Fruit fly (Drosophila melanogaster) whole organism, embryonic: ENCODE results near the gene OS9.

ENCODE experiments used
- Ada2b ChIP-seq: fragments of 200-800 bp; sonication (Bioruptor generic); IDR thresholded peaks from 2 replicates; pipeline ENCODE4 v1.3.6; 2022; ENCODE audit warnings: missing biosample characterization, missing genetic modification characterization
- Antp ChIP-seq: fragments of 200-800 bp; sonication (Bioruptor generic); optimal IDR thresholded peaks from 3 replicates; lab custom pipeline; 2016; ENCODE audit warnings: missing biosample characterization, missing genetic modification characterization
- Bteb2 ChIP-seq: fragments of 200-800 bp; sonication (Bioruptor generic); optimal IDR thresholded peaks from 2 replicates; lab custom pipeline; 2016; ENCODE audit warnings: missing biosample characterization, missing genetic modification characterization
- C15 ChIP-seq: fragments of 200-800 bp; sonication (Bioruptor generic); IDR thresholded peaks from 3 replicates; pipeline ENCODE4 v1.3.6; 2022; ENCODE audit warnings: missing biosample characterization, missing genetic modification characterization
- CG10431 ChIP-seq: fragments of 200-800 bp; sonication (Bioruptor generic); optimal IDR thresholded peaks from 3 replicates; lab custom pipeline; 2018; ENCODE audit warnings: missing biosample characterization, mild to moderate bottlenecking, missing genetic modification characterization
- CG10654 ChIP-seq: fragments of 200-800 bp; sonication (Bioruptor generic); optimal IDR thresholded peaks from 2 replicates; lab custom pipeline; 2016; ENCODE audit warnings: missing biosample characterization, missing genetic modification characterization
- CG11504 ChIP-seq: fragments of 200-800 bp; sonication (Bioruptor generic); optimal IDR thresholded peaks from 3 replicates; lab custom pipeline; 2019; ENCODE audit warnings: missing biosample characterization, mild to moderate bottlenecking, missing genetic modification characterization, moderate library complexity
- CG12104 ChIP-seq: fragments of 200-800 bp; sonication (Bioruptor generic); optimal IDR thresholded peaks from 3 replicates; lab custom pipeline; 2016; ENCODE audit warnings: missing biosample characterization, missing genetic modification characterization
- CG14710 ChIP-seq: fragments of 200-800 bp; sonication (Bioruptor generic); optimal IDR thresholded peaks from 3 replicates; lab custom pipeline; 2019; ENCODE audit warnings: missing biosample characterization, mild to moderate bottlenecking, missing genetic modification characterization, moderate library complexity
- CG14860 ChIP-seq: fragments of 200-800 bp; sonication (Bioruptor generic); IDR thresholded peaks from 3 replicates; pipeline ENCODE4 v1.3.6; 2022; ENCODE audit warnings: missing biosample characterization, missing genetic modification characterization; ENCODE audit not compliant: partially characterized antibody
- CG16779 ChIP-seq: fragments of 200-800 bp; sonication (Bioruptor generic); IDR thresholded peaks from 2 replicates; pipeline ENCODE4 v1.3.6; 2022; ENCODE audit warnings: missing biosample characterization, missing genetic modification characterization
- CG16863 ChIP-seq: fragments of 200-800 bp; sonication (Bioruptor generic); optimal IDR thresholded peaks from 3 replicates; lab custom pipeline; 2016; ENCODE audit warnings: missing biosample characterization, missing genetic modification characterization
- CG17328 ChIP-seq: fragments of 200-800 bp; sonication (Bioruptor generic); IDR thresholded peaks from 2 replicates; pipeline ENCODE4 v1.3.6; 2022; ENCODE audit warnings: missing biosample characterization, missing genetic modification characterization
- CG17359 ChIP-seq: fragments of 200-800 bp; sonication (Bioruptor generic); optimal IDR thresholded peaks from 3 replicates; lab custom pipeline; 2018; ENCODE audit warnings: missing biosample characterization, mild to moderate bottlenecking, missing genetic modification characterization, moderate library complexity
- CG17802 ChIP-seq: fragments of 200-800 bp; sonication (Bioruptor generic); optimal IDR thresholded peaks from 2 replicates; lab custom pipeline; 2018; ENCODE audit warnings: missing biosample characterization, mild to moderate bottlenecking, missing genetic modification characterization, moderate library complexity
- CG2120 ChIP-seq: fragments of 200-800 bp; sonication (Bioruptor generic); optimal IDR thresholded peaks from 3 replicates; lab custom pipeline; 2016; ENCODE audit warnings: missing biosample characterization, missing genetic modification characterization
- CG2712 ChIP-seq: fragments of 200-800 bp; optimal IDR thresholded peaks from 3 replicates; lab custom pipeline; 2019; ENCODE audit warnings: missing biosample characterization, mild to moderate bottlenecking, missing genetic modification characterization, moderate library complexity
- CG3281 ChIP-seq: fragments of 200-800 bp; sonication (Bioruptor generic); optimal IDR thresholded peaks from 3 replicates; lab custom pipeline; 2017; ENCODE audit warnings: missing biosample characterization, mild to moderate bottlenecking, missing genetic modification characterization
- CG7271 ChIP-seq: fragments of 200-800 bp; sonication (Bioruptor generic); optimal IDR thresholded peaks from 2 replicates; lab custom pipeline; 2018; ENCODE audit warnings: missing biosample characterization, mild to moderate bottlenecking, missing genetic modification characterization, moderate library complexity
- CG7372 ChIP-seq: fragments of 200-800 bp; sonication (Bioruptor generic); IDR thresholded peaks from 2 replicates; pipeline ENCODE4 v1.3.6; 2022; ENCODE audit warnings: missing biosample characterization, missing genetic modification characterization
- CG7556 ChIP-seq: fragments of 200-800 bp; sonication (Bioruptor generic); optimal IDR thresholded peaks from 2 replicates; lab custom pipeline; 2017; ENCODE audit warnings: missing biosample characterization, mild to moderate bottlenecking, missing genetic modification characterization
- CG8290 ChIP-seq, 3 experiments: fragments of 200-800 bp; sonication (Bioruptor generic); optimal IDR thresholded peaks; 2 replicates each; lab custom pipeline; 2016 to 2019; ENCODE audit warnings: missing biosample characterization in 3 of 3, missing genetic modification characterization in 3 of 3, mild to moderate bottlenecking in 2 of 3, moderate library complexity in 1 of 3
- CG8388 ChIP-seq: fragments of 200-800 bp; sonication (Bioruptor generic); optimal IDR thresholded peaks from 2 replicates; lab custom pipeline; 2019; ENCODE audit warnings: missing biosample characterization, mild to moderate bottlenecking, missing genetic modification characterization, moderate library complexity
- CG9215 ChIP-seq: fragments of 200-800 bp; sonication (Bioruptor generic); IDR thresholded peaks from 2 replicates; pipeline ENCODE4 v1.3.6; 2022; ENCODE audit warnings: missing biosample characterization, missing genetic modification characterization
- CG9932 ChIP-seq: fragments of 200-800 bp; sonication (Bioruptor generic); IDR thresholded peaks from 2 replicates; pipeline ENCODE4 v1.3.6; 2022; ENCODE audit warnings: missing biosample characterization, missing genetic modification characterization
- Chrac-16 ChIP-seq: fragments of 200-800 bp; sonication (Bioruptor generic); optimal IDR thresholded peaks from 3 replicates; lab custom pipeline; 2016; ENCODE audit warnings: missing biosample characterization, missing genetic modification characterization
- Dek ChIP-seq: fragments of 200-800 bp; sonication (Bioruptor generic); optimal IDR thresholded peaks from 3 replicates; lab custom pipeline; 2019; ENCODE audit warnings: missing biosample characterization, mild to moderate bottlenecking, missing genetic modification characterization, moderate library complexity
- E2f2 ChIP-seq: fragments of 200-800 bp; sonication (Bioruptor generic); IDR thresholded peaks from 2 replicates; pipeline ENCODE4 v1.3.6; 2022; ENCODE audit warnings: missing biosample characterization, missing genetic modification characterization
- Hr51 ChIP-seq, 2 experiments: fragments of 200-800 bp; sonication (Bioruptor generic); optimal IDR thresholded peaks; 2 replicates in 1 of 2; 3 replicates in 1 of 2; lab custom pipeline; 2016 to 2018; ENCODE audit warnings: missing biosample characterization in 2 of 2, missing genetic modification characterization in 2 of 2, mild to moderate bottlenecking in 1 of 2, moderate library complexity in 1 of 2
- Hsf ChIP-seq: fragments of 200-800 bp; sonication (Bioruptor generic); optimal IDR thresholded peaks from 3 replicates; lab custom pipeline; 2016; ENCODE audit warnings: missing biosample characterization, missing genetic modification characterization
- Kr ChIP-seq: fragments of 200-800 bp; sonication (Bioruptor generic); optimal IDR thresholded peaks from 2 replicates; lab custom pipeline; 2017; ENCODE audit warnings: missing biosample characterization, mild to moderate bottlenecking, missing genetic modification characterization
- NFAT ChIP-seq: fragments of 200-800 bp; sonication (Bioruptor generic); IDR thresholded peaks from 2 replicates; pipeline ENCODE4 v1.3.6; 2022; ENCODE audit warnings: missing biosample characterization, missing genetic modification characterization
- Oaz ChIP-seq: fragments of 200-800 bp; sonication (Bioruptor generic); IDR thresholded peaks from 2 replicates; pipeline ENCODE4 v1.3.6; 2022; ENCODE audit warnings: missing biosample characterization, missing genetic modification characterization
- YL-1 ChIP-seq: fragments of 200-800 bp; sonication (Bioruptor generic); optimal IDR thresholded peaks from 3 replicates; lab custom pipeline; 2017; ENCODE audit warnings: missing biosample characterization, mild to moderate bottlenecking, missing genetic modification characterization
- aop ChIP-seq: fragments of 200-800 bp; sonication (Bioruptor generic); IDR thresholded peaks from 2 replicates; pipeline ENCODE4 v1.3.6; 2022; ENCODE audit warnings: missing biosample characterization, missing genetic modification characterization
- br ChIP-seq: fragments of >200 bp; optimal IDR thresholded peaks from 2 replicates; lab custom pipeline; 2017
- cad ChIP-seq: fragments of >200 bp; optimal IDR thresholded peaks from 2 replicates; lab custom pipeline; 2017; ENCODE audit warnings: missing biosample characterization, missing genetic modification characterization
- crol ChIP-seq: fragments of 200-800 bp; sonication (Bioruptor generic); IDR thresholded peaks from 2 replicates; pipeline ENCODE4 v1.3.6; 2022; ENCODE audit warnings: missing biosample characterization, missing genetic modification characterization
- dmrt11E ChIP-seq: fragments of 200-800 bp; sonication (Bioruptor generic); optimal IDR thresholded peaks from 3 replicates; lab custom pipeline; 2018; ENCODE audit warnings: missing biosample characterization, mild to moderate bottlenecking, missing genetic modification characterization, moderate library complexity
- fd96Cb ChIP-seq: fragments of 200-800 bp; sonication (Bioruptor generic); optimal IDR thresholded peaks from 2 replicates; lab custom pipeline; 2018; ENCODE audit warnings: missing biosample characterization, mild to moderate bottlenecking, missing genetic modification characterization, moderate library complexity
- ftz-f1 ChIP-seq: fragments of 200-800 bp; sonication (Bioruptor generic); optimal IDR thresholded peaks from 2 replicates; lab custom pipeline; 2016; ENCODE audit warnings: missing biosample characterization, missing genetic modification characterization
- gce ChIP-seq: fragments of 200-800 bp; sonication (Bioruptor generic); IDR thresholded peaks from 3 replicates; pipeline ENCODE4 v1.3.6; 2022; ENCODE audit warnings: missing biosample characterization, missing genetic modification characterization
- h ChIP-seq: fragments of >200 bp; optimal IDR thresholded peaks from 2 replicates; lab custom pipeline; 2017
- knrl ChIP-seq: fragments of 200-800 bp; sonication (Bioruptor generic); IDR thresholded peaks from 3 replicates; pipeline ENCODE4 v1.3.6; 2022; ENCODE audit warnings: missing biosample characterization, missing genetic modification characterization; ENCODE audit not compliant: partially characterized antibody
- peb ChIP-seq: fragments of 200-800 bp; sonication (Bioruptor generic); IDR thresholded peaks from 2 replicates; pipeline ENCODE4 v1.3.6; 2022; ENCODE audit warnings: missing biosample characterization, missing genetic modification characterization
- schlank ChIP-seq: fragments of 200-800 bp; sonication (Bioruptor generic); optimal IDR thresholded peaks from 2 replicates; lab custom pipeline; 2018; ENCODE audit warnings: missing biosample characterization, mild to moderate bottlenecking, missing genetic modification characterization
- sisA ChIP-seq: fragments of 200-800 bp; sonication (Bioruptor generic); IDR thresholded peaks from 2 replicates; pipeline ENCODE4 v1.3.6; 2022; ENCODE audit warnings: missing biosample characterization, missing genetic modification characterization
- so ChIP-seq: fragments of 200-800 bp; sonication (Bioruptor generic); IDR thresholded peaks from 3 replicates; pipeline ENCODE4 v1.3.6; 2022; ENCODE audit warnings: missing biosample characterization, missing genetic modification characterization
- usp ChIP-seq: fragments of >200 bp; optimal IDR thresholded peaks from 2 replicates; lab custom pipeline; 2017; ENCODE audit warnings: missing biosample characterization, missing genetic modification characterization
- wek ChIP-seq: fragments of 200-800 bp; sonication (Bioruptor generic); optimal IDR thresholded peaks from 3 replicates; lab custom pipeline; 2018; ENCODE audit warnings: missing biosample characterization, mild to moderate bottlenecking, missing genetic modification characterization, moderate library complexity
- z ChIP-seq: fragments of 200-800 bp; sonication (Bioruptor generic); IDR thresholded peaks from 3 replicates; pipeline ENCODE4 v1.3.6; 2022; ENCODE audit warnings: missing biosample characterization, missing genetic modification characterization

The OS9 gene

DNA sequence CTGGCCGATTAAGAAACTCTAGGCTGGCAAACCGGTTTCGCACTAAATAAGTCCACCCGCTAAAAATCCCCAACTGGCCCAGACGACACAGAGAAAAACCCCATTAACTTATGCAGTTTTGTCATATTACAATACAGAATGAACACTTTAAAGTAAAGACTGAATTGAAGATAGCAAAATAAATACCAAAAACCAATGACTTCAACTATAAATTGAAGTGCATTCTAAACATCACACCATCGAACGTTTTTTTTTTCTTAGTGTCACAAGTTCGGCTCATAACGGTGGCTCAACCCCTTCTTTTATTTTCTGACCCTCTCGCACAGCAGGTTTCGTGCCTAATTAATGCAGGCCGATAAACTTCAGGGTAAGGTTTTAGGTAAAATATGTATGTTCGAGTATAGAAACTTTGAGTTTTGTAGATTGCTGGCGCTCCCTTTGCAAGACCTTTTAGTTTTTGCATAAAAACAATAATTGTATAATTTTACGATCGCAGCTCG lies 24.9 kb downstream of the OS9 start (continued):
- peak; percentile 75 for TF ChIP-seq peb (GFP tag; lab: Robert Waterston, UW)
- peak; percentile 93 for TF ChIP-seq CG16779 (GFP tag; lab: Robert Waterston, UW)
- TF ChIP-seq CG8290 (GFP tag; optimal IDR thresholded peaks at IDR 0.05; lab: Kevin White, UChicago), result peak; percentile 59
- TF ChIP-seq CG8290 (tag; optimal IDR thresholded peaks at IDR 0.05; lab: Kevin White, UChicago), result peak in 1 of 2 experiments; percentile 88
- peak; percentile 84 for TF ChIP-seq CG2712 (tag; lab: Kevin White, UChicago)
- TF ChIP-seq CG8388 (GFP tag; lab: Kevin White, UChicago), result peak; percentile 80
- peak; percentile 84 to 86 for TF ChIP-seq Hr51 (GFP tag; optimal IDR thresholded peaks at IDR 0.05; lab: Kevin White, UChicago)
- TF ChIP-seq CG10431 (GFP tag; lab: Kevin White, UChicago), result no peak
- no peak for TF ChIP-seq h
- peak; percentile 63 for TF ChIP-seq CG14710 (tag; lab: Kevin White, UChicago)
- peak; percentile 12 for TF ChIP-seq wek (GFP tag; lab: Kevin White, UChicago)
- peak; percentile 73 for TF ChIP-seq CG3281 (GFP tag; lab: Kevin White, UChicago)
- TF ChIP-seq NFAT, result peak; percentile 92
- TF ChIP-seq CG9215 (GFP tag; lab: Robert Waterston, UW), result peak; percentile 88
- peak; percentile 94 for TF ChIP-seq CG9932
- TF ChIP-seq Kr, result no peak
- TF ChIP-seq CG11504, result peak; percentile 92
- TF ChIP-seq Hsf (GFP tag; lab: Kevin White, UChicago), result peak; percentile 85
- TF ChIP-seq knrl (GFP tag; lab: Robert Waterston, UW), result no peak
- TF ChIP-seq C15 (GFP tag; lab: Robert Waterston, UW), result peak; percentile 84
- peak; percentile 70 for TF ChIP-seq E2f2
- TF ChIP-seq so (GFP tag; lab: Robert Waterston, UW), result peak; percentile 93
- peak; percentile 64 for TF ChIP-seq schlank (tag; lab: Kevin White, UChicago)
- peak; percentile 74 for TF ChIP-seq dmrt11E (tag; lab: Kevin White, UChicago)
- TF ChIP-seq crol (GFP tag; lab: Robert Waterston, UW), result peak; percentile 34; the same call in 1 of the 2 replicates
- no peak for TF ChIP-seq br (lab: Kevin White, UChicago)
- peak; percentile 16 for TF ChIP-seq CG17802 (tag; lab: Kevin White, UChicago)
- TF ChIP-seq z (GFP tag; lab: Robert Waterston, UW), result no peak
- peak; percentile 75 for TF ChIP-seq sisA (GFP tag; lab: Robert Waterston, UW)
- no peak for TF ChIP-seq YL-1 (GFP tag; lab: Kevin White, UChicago)
- no peak for TF ChIP-seq cad
- TF ChIP-seq gce, result peak; percentile 90
- TF ChIP-seq Dek (tag; lab: Kevin White, UChicago), result peak; percentile 79
- TF ChIP-seq CG7556, result peak; percentile 86
- no peak for TF ChIP-seq usp (GFP tag; lab: Kevin White, UChicago)
- TF ChIP-seq CG17328 (GFP tag; lab: Robert Waterston, UW), result peak; percentile 89
- TF ChIP-seq aop, result peak; percentile 54; the same call in 1 of the 2 replicates
- TF ChIP-seq CG12104 (GFP tag; lab: Kevin White, UChicago), result no peak
- peak; percentile 82 for TF ChIP-seq CG17359
- TF ChIP-seq Bteb2 (GFP tag; lab: Kevin White, UChicago), result peak; percentile 83
- peak; percentile 93 for TF ChIP-seq Ada2b
- TF ChIP-seq CG10654 (GFP tag; lab: Kevin White, UChicago), result peak; percentile 58
- peak; percentile 85 for TF ChIP-seq Oaz (GFP tag; lab: Robert Waterston, UW)
- no peak for TF ChIP-seq CG14860 (GFP tag; lab: Robert Waterston, UW)
- TF ChIP-seq fd96Cb (tag; lab: Kevin White, UChicago), result peak; percentile 73
- TF ChIP-seq CG16863 (GFP tag; lab: Kevin White, UChicago), result peak; percentile 85
- peak; percentile 73 for TF ChIP-seq Antp
- TF ChIP-seq Chrac-16 (GFP tag; lab: Kevin White, UChicago), result peak; percentile 85
- peak; percentile 81 for TF ChIP-seq CG7372 (GFP tag; lab: Robert Waterston, UW)
- peak; percentile 95 for TF ChIP-seq CG2120 (GFP tag; lab: Kevin White, UChicago)
- peak; percentile 19 for TF ChIP-seq ftz-f1 (GFP tag; lab: Kevin White, UChicago)
- TF ChIP-seq CG7271 (tag; lab: Kevin White, UChicago), result peak; percentile 5
